Worm (Caenorhabditis elegans) whole organism, late embryonic: ENCODE data around the gene sir-2.1.

Experiments used
- C08G9.2 ChIP-seq: sonication (generic microtip); optimal IDR thresholded peaks from 2 replicates; lab custom pipeline; 2016; ENCODE audit warnings: mild to moderate bottlenecking, missing genetic modification characterization, moderate library complexity, missing compliant biosample characterization
- C38D4.7 ChIP-seq: fragments of 200-800 bp; sonication (Bioruptor generic); optimal IDR thresholded peaks from 2 replicates; lab custom pipeline; 2018; ENCODE audit warnings: mild to moderate bottlenecking, missing genetic modification characterization, moderate library complexity, missing compliant biosample characterization
- F13H6.1 ChIP-seq: sonication (generic microtip); optimal IDR thresholded peaks from 2 replicates; lab custom pipeline; 2016; ENCODE audit warnings: missing genetic modification characterization, missing compliant biosample characterization
- K09A11.1 ChIP-seq: sonication (generic microtip); optimal IDR thresholded peaks from 2 replicates; lab custom pipeline; 2017; ENCODE audit warnings: antibody characterized with exemption, mild to moderate bottlenecking, missing genetic modification characterization, missing compliant biosample characterization; ENCODE audit not compliant: insufficient read depth
- Y22D7AL.16 ChIP-seq: sonication (generic microtip); optimal IDR thresholded peaks from 2 replicates; lab custom pipeline; 2016; ENCODE audit warnings: missing genetic modification characterization, missing compliant biosample characterization
- ahr-1 ChIP-seq: sonication (generic microtip); optimal IDR thresholded peaks from 2 replicates; lab custom pipeline; 2016; ENCODE audit warnings: missing genetic modification characterization, missing compliant biosample characterization
- ama-1 ChIP-seq: fragments of 150-350 bp; optimal IDR thresholded peaks from 2 replicates; lab custom pipeline; 2014
- ceh-19 ChIP-seq: fragments of 200-800 bp; sonication (Bioruptor generic); optimal IDR thresholded peaks from 2 replicates; lab custom pipeline; 2018; ENCODE audit warnings: mild to moderate bottlenecking, missing genetic modification characterization, missing compliant biosample characterization
- ceh-31 ChIP-seq: sonication (generic microtip); optimal IDR thresholded peaks from 2 replicates; lab custom pipeline; 2016; ENCODE audit warnings: missing genetic modification characterization, missing compliant biosample characterization
- ceh-34 ChIP-seq: sonication (generic microtip); optimal IDR thresholded peaks from 2 replicates; lab custom pipeline; 2016; ENCODE audit warnings: mild to moderate bottlenecking, missing genetic modification characterization, missing compliant biosample characterization
- ceh-9 ChIP-seq: sonication (generic microtip); optimal IDR thresholded peaks from 2 replicates; lab custom pipeline; 2016; ENCODE audit warnings: mild to moderate bottlenecking, missing genetic modification characterization, inconsistent platforms, missing compliant biosample characterization
- che-1 ChIP-seq: sonication (generic microtip); optimal IDR thresholded peaks from 2 replicates; lab custom pipeline; 2016; ENCODE audit warnings: mild to moderate bottlenecking, missing genetic modification characterization, missing compliant biosample characterization
- dmd-4 ChIP-seq: sonication (generic microtip); optimal IDR thresholded peaks from 2 replicates; lab custom pipeline; 2016; ENCODE audit warnings: borderline replicate concordance, missing genetic modification characterization, missing compliant biosample characterization
- dve-1 ChIP-seq: sonication (generic microtip); optimal IDR thresholded peaks from 2 replicates; lab custom pipeline; 2017; ENCODE audit warnings: antibody characterized with exemption, mild to moderate bottlenecking, missing genetic modification characterization, missing compliant biosample characterization
- elt-2 ChIP-seq: sonication (generic microtip); optimal IDR thresholded peaks from 2 replicates; lab custom pipeline; 2016; ENCODE audit warnings: missing genetic modification reagents, missing genetic modification characterization, missing compliant biosample characterization
- fax-1 ChIP-seq: sonication (generic microtip); optimal IDR thresholded peaks from 2 replicates; lab custom pipeline; 2016; ENCODE audit warnings: missing genotype, missing genetic modification characterization, missing compliant biosample characterization
- fkh-10 ChIP-seq: fragments of 150-350 bp; optimal IDR thresholded peaks from 2 replicates; lab custom pipeline; 2014; ENCODE audit warnings: missing biosample characterization, missing genetic modification reagents, missing genetic modification characterization
- fkh-6 ChIP-seq: sonication (generic microtip); optimal IDR thresholded peaks from 2 replicates; lab custom pipeline; 2016; ENCODE audit warnings: missing genetic modification characterization, missing compliant biosample characterization
- hlh-13 ChIP-seq: fragments of 200-800 bp; sonication (Bioruptor generic); optimal IDR thresholded peaks from 2 replicates; lab custom pipeline; 2018; ENCODE audit warnings: mild to moderate bottlenecking, missing genetic modification characterization, missing compliant biosample characterization
- hlh-15 ChIP-seq: sonication (generic microtip); optimal IDR thresholded peaks from 2 replicates; lab custom pipeline; 2016; ENCODE audit warnings: missing genetic modification characterization, missing compliant biosample characterization
- hlh-30 ChIP-seq: sonication (generic microtip); optimal IDR thresholded peaks from 2 replicates; lab custom pipeline; 2017; ENCODE audit warnings: antibody characterized with exemption, missing genetic modification characterization, missing compliant biosample characterization; ENCODE audit not compliant: insufficient read depth
- hlh-6 ChIP-seq: sonication (generic microtip); optimal IDR thresholded peaks from 2 replicates; lab custom pipeline; 2016; ENCODE audit warnings: missing genotype, missing genetic modification characterization, missing compliant biosample characterization
- lin-11 ChIP-seq: fragments of 200-800 bp; sonication (Bioruptor generic); optimal IDR thresholded peaks from 2 replicates; lab custom pipeline; 2018; ENCODE audit warnings: mild to moderate bottlenecking, missing genetic modification characterization, missing compliant biosample characterization
- mec-3 ChIP-seq: sonication (generic microtip); optimal IDR thresholded peaks from 2 replicates; lab custom pipeline; 2016; ENCODE audit warnings: borderline replicate concordance, missing genetic modification characterization, missing compliant biosample characterization
- nhr-11 ChIP-seq: fragments of 150-350 bp; optimal IDR thresholded peaks from 2 replicates; lab custom pipeline; 2014; ENCODE audit warnings: missing biosample characterization, missing genetic modification characterization
- nhr-232 ChIP-seq: sonication (generic microtip); optimal IDR thresholded peaks from 2 replicates; lab custom pipeline; 2016; ENCODE audit warnings: missing genetic modification characterization, missing compliant biosample characterization
- pag-3 ChIP-seq: sonication (generic microtip); optimal IDR thresholded peaks from 2 replicates; lab custom pipeline; 2016; ENCODE audit warnings: missing compliant biosample characterization, missing genetic modification characterization, borderline replicate concordance
- pax-1 ChIP-seq: fragments of 150-350 bp; optimal IDR thresholded peaks from 2 replicates; lab custom pipeline; 2014; ENCODE audit warnings: missing biosample characterization, missing genetic modification characterization
- pha-2 ChIP-seq: sonication (generic microtip); optimal IDR thresholded peaks from 2 replicates; lab custom pipeline; 2017; ENCODE audit warnings: mild to moderate bottlenecking, missing genetic modification characterization, missing compliant biosample characterization
- pqm-1 ChIP-seq: sonication (generic microtip); optimal IDR thresholded peaks from 2 replicates; lab custom pipeline; 2016; ENCODE audit warnings: missing genetic modification characterization, missing compliant biosample characterization
- rnt-1 ChIP-seq: sonication (generic microtip); optimal IDR thresholded peaks from 2 replicates; lab custom pipeline; 2016; ENCODE audit warnings: missing genetic modification characterization, missing compliant biosample characterization
- sox-2 ChIP-seq: fragments of 200-800 bp; sonication (Bioruptor generic); IDR thresholded peaks from 2 replicates; pipeline ENCODE4 v1.3.6; 2022; ENCODE audit warnings: missing genetic modification reagents, missing genetic modification characterization, missing compliant biosample characterization
- tbx-2 ChIP-seq: sonication (generic microtip); optimal IDR thresholded peaks from 2 replicates; lab custom pipeline; 2016; ENCODE audit warnings: missing genetic modification characterization, missing compliant biosample characterization
- tbx-7 ChIP-seq: sonication (generic microtip); optimal IDR thresholded peaks from 2 replicates; lab custom pipeline; 2016; ENCODE audit warnings: missing genotype, missing genetic modification characterization, missing compliant biosample characterization
- ttx-3 ChIP-seq: sonication (generic microtip); optimal IDR thresholded peaks from 2 replicates; lab custom pipeline; 2016; ENCODE audit warnings: missing genetic modification reagents, missing genetic modification characterization, missing compliant biosample characterization
- unc-3 ChIP-seq, 2 experiments: fragments of 200-800 bp in 1 of 2; sonication (Bioruptor generic) in 1 of 2; sonication (generic microtip) in 1 of 2; conservative IDR thresholded peaks in 1 of 2; optimal IDR thresholded peaks in 1 of 2; 2 replicates each; pipeline versions ENCODE4 v1.3.6 to Lab custom; 2016 to 2022; ENCODE audit warnings: missing compliant biosample characterization in 2 of 2, missing genetic modification characterization in 2 of 2, missing genetic modification reagents in 1 of 2
- unc-42 ChIP-seq: sonication (generic microtip); optimal IDR thresholded peaks from 2 replicates; lab custom pipeline; 2016; ENCODE audit warnings: missing genotype, missing genetic modification characterization, missing compliant biosample characterization
- unc-86 ChIP-seq: sonication (generic microtip); optimal IDR thresholded peaks from 2 replicates; lab custom pipeline; 2016; ENCODE audit warnings: missing genetic modification characterization, missing compliant biosample characterization
- ztf-16 ChIP-seq: sonication (generic microtip); optimal IDR thresholded peaks from 2 replicates; lab custom pipeline; 2017; ENCODE audit warnings: missing genetic modification characterization, missing compliant biosample characterization

Gene sir-2.1

DNA sequence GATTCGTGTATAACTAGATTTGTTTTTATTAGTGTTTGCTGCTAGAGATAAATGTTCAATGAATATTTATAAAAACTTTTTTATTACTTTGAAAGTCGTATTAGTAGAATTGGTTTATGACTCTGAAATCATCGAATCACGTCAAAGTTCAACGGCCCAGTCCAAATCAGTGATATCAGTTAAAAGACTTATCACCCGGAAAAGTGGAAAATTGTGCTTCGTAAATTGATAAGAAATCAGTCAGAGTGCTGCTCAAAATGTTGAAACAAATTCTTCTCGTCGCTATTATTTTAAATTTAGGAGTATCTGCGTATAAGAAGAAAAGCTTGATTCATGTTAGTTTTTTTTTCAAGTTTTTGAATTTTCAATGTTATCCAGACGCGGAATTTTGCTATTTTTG, 22.2 kb upstream of the sir-2.1 start, which contains the start of gene R10H10.3:
TSS of gene R10H10.3 (plus strand) at position 243 of the 400 bp plus-strand sequence.
- no peak for TF ChIP-seq ahr-1
- peak; percentile 55 for TF ChIP-seq elt-2 (tag; lab: Kevin White, UChicago)
- no peak for TF ChIP-seq pha-2 (tag; lab: Kevin White, UChicago)
- TF ChIP-seq hlh-30 (tag; lab: Kevin White, UChicago), result no peak
- TF ChIP-seq nhr-232 (tag; lab: Kevin White, UChicago), result no peak
- no peak for TF ChIP-seq ceh-34 (tag; lab: Kevin White, UChicago)
- no peak for TF ChIP-seq unc-86 (tag; lab: Kevin White, UChicago)
- TF ChIP-seq lin-11 (tag; lab: Kevin White, UChicago), result no peak

- TF ChIP-seq hlh-13 (GFP tag; lab: Kevin White, UChicago) (no peak), ahr-1 (no peak), tbx-2 (no peak), ceh-34 (tag; lab: Kevin White, UChicago) (no peak), che-1 (tag; lab: Kevin White, UChicago) (no peak), ceh-19 (no peak), unc-42 (tag; lab: Kevin White, UChicago) (no peak), elt-2 (tag; lab: Kevin White, UChicago) (no peak), mec-3 (tag; lab: Kevin White, UChicago) (no peak), ceh-31 (tag; lab: Kevin White, UChicago) (no peak), F13H6.1 (tag; lab: Kevin White, UChicago) (no peak), rnt-1 (tag; lab: Kevin White, UChicago) (no peak), ceh-9 (tag; lab: Kevin White, UChicago) (no peak), Y22D7AL.16 (tag; lab: Kevin White, UChicago) (no peak), fax-1 (no peak), hlh-15 (tag; lab: Kevin White, UChicago) (no peak), C38D4.7 (no peak), sox-2 (GFP tag; lab: Robert Waterston, UW) (no peak)
Measured at ce11 chrIV:10387113-10387512, 21.1 kb upstream of the sir-2.1 start, which contains the start of gene nfu-1. Gene nfu-1 (plus strand): TSS chrIV:10387413.

- no peak for TF ChIP-seq K09A11.1 (tag; lab: Kevin White, UChicago)
- TF ChIP-seq ceh-34 (tag; lab: Kevin White, UChicago), result no peak
- TF ChIP-seq unc-42 (tag; lab: Kevin White, UChicago), result no peak
- TF ChIP-seq nhr-11 (tag; lab: Kevin White, UChicago), result no peak
- no peak for TF ChIP-seq ztf-16 (tag; lab: Kevin White, UChicago)
Measured at ce11 chrIV:10382894-10383293, 16.9 kb upstream of the sir-2.1 start.

ce11 chrIV:10381035-10381434, 15.0 kb upstream of the sir-2.1 start:
- TF ChIP-seq ttx-3 (tag; lab: Kevin White, UChicago) (no peak), nhr-232 (tag; lab: Kevin White, UChicago) (no peak), sox-2 (GFP tag; lab: Robert Waterston, UW) (no peak), pag-3 (tag; lab: Kevin White, UChicago) (no peak), dmd-4 (tag; lab: Kevin White, UChicago) (no peak), tbx-7 (tag; lab: Kevin White, UChicago) (no peak), hlh-6 (tag; lab: Kevin White, UChicago) (no peak), hlh-30 (tag; lab: Kevin White, UChicago) (no peak), C08G9.2 (tag; lab: Kevin White, UChicago) (no peak), fkh-6 (tag; lab: Kevin White, UChicago) (no peak), unc-3 (GFP tag; conservative IDR thresholded peaks at IDR 0.05; lab: Robert Waterston, UW) (no peak), unc-3 (tag; optimal IDR thresholded peaks at IDR 0.05; lab: Kevin White, UChicago) (no peak), fkh-10 (GFP tag; lab: Kevin White, UChicago) (no peak), rnt-1 (tag; lab: Kevin White, UChicago) (no peak), dve-1 (tag; lab: Kevin White, UChicago) (no peak), pha-2 (tag; lab: Kevin White, UChicago) (no peak), ama-1 (lab: Kevin White, UChicago) (no peak), pqm-1 (tag; lab: Kevin White, UChicago) (no peak), pax-1 (tag; lab: Kevin White, UChicago) (no peak)
